Worm (Caenorhabditis elegans): Measurements from ENCODE around the gene D1054.10.

The D1054.10 gene

ce11 chrV:10773216-10773615 is 19.5 kb downstream of the D1054.10 start:
- no peak for TF ChIP-seq sem-2 (GFP tag; optimal IDR thresholded peaks at IDR 0.05)
- no peak for TF ChIP-seq blmp-1 (tag; optimal IDR thresholded peaks at IDR 0.05)
- no peak for TF ChIP-seq unc-39 (tag; optimal IDR thresholded peaks at IDR 0.05)
- no peak for TF ChIP-seq sptf-1 (tag; optimal IDR thresholded peaks at IDR 0.05)
- no peak for TF ChIP-seq nhr-2 (tag; optimal IDR thresholded peaks at IDR 0.05)
- no peak for TF ChIP-seq lin-32 (GFP tag; optimal IDR thresholded peaks at IDR 0.05)

- TF ChIP-seq lsy-2 (tag; optimal IDR thresholded peaks at IDR 0.05) (no peak), unc-62 (GFP tag; optimal IDR thresholded peaks at IDR 0.05) (no peak), lin-32 (GFP tag; optimal IDR thresholded peaks at IDR 0.05) (no peak), mls-2 (tag; optimal IDR thresholded peaks at IDR 0.05) (no peak), nhr-2 (tag; optimal IDR thresholded peaks at IDR 0.05) (no peak), nhr-28 (tag; optimal IDR thresholded peaks at IDR 0.05) (no peak), mab-5 (tag; optimal IDR thresholded peaks at IDR 0.05) (no peak)
Observed at ce11 chrV:10771390-10771789, 21.3 kb downstream of the D1054.10 start, which contains the start of gene D1054.3. Gene D1054.3 (plus strand): TSS chrV:10771451.

ce11 chrV:10770026-10770425 is 22.6 kb downstream of the D1054.10 start, which contains the start of the genes D1054.1 and pas-2:
Gene D1054.1 (minus strand): TSS chrV:10770217.
Gene pas-2 (plus strand): TSS chrV:10770368.
- peak; percentile 15 for TF ChIP-seq mep-1 (tag; optimal IDR thresholded peaks at IDR 0.05)
- TF ChIP-seq unc-62 (GFP tag; optimal IDR thresholded peaks at IDR 0.05): no peak
- no peak for TF ChIP-seq ztf-11 (tag; optimal IDR thresholded peaks at IDR 0.05)
- TF ChIP-seq ces-1 (GFP tag; optimal IDR thresholded peaks at IDR 0.05): peak; percentile 85

- TF ChIP-seq zip-8 (tag; optimal IDR thresholded peaks at IDR 0.05): peak; percentile 94
- no peak for TF ChIP-seq nhr-12 (tag; optimal IDR thresholded peaks at IDR 0.05)
- TF ChIP-seq pha-4 (tag; optimal IDR thresholded peaks at IDR 0.05): no peak
- TF ChIP-seq bed-3 (GFP tag; optimal IDR thresholded peaks at IDR 0.05): no peak
Observed at ce11 chrV:10768892-10769291, 23.8 kb downstream of the D1054.10 start.

ce11 chrV:10764066-10764465 is 28.6 kb downstream of the D1054.10 start, which contains the start of gene ocr-1:
Gene ocr-1 (plus strand): TSS chrV:10764366.
- TF ChIP-seq unc-120 (tag; optimal IDR thresholded peaks at IDR 0.05; ENCODE audit: poor library complexity, severe bottlenecking) (no peak), mls-2 (tag; optimal IDR thresholded peaks at IDR 0.05) (no peak), nhr-28 (tag; optimal IDR thresholded peaks at IDR 0.05) (no peak), elt-3 (tag; optimal IDR thresholded peaks at IDR 0.05) (no peak), nhr-12 (tag; optimal IDR thresholded peaks at IDR 0.05) (no peak), sptf-1 (tag; optimal IDR thresholded peaks at IDR 0.05) (no peak), mab-5 (tag; optimal IDR thresholded peaks at IDR 0.05) (no peak), nhr-2 (tag; optimal IDR thresholded peaks at IDR 0.05) (no peak), ceh-83 (GFP tag; optimal IDR thresholded peaks at IDR 0.05) (no peak), unc-39 (tag; optimal IDR thresholded peaks at IDR 0.05) (no peak), nhr-76 (tag; optimal IDR thresholded peaks at IDR 0.05) (no peak)

- TF ChIP-seq unc-120 (tag; optimal IDR thresholded peaks at IDR 0.05; ENCODE audit: poor library complexity, severe bottlenecking) (no peak), hlh-1 (tag; optimal IDR thresholded peaks at IDR 0.05) (no peak), mab-5 (tag; optimal IDR thresholded peaks at IDR 0.05) (no peak), sptf-1 (tag; optimal IDR thresholded peaks at IDR 0.05) (no peak), bed-3 (GFP tag; optimal IDR thresholded peaks at IDR 0.05) (no peak), lin-32 (GFP tag; optimal IDR thresholded peaks at IDR 0.05) (no peak), nhr-12 (tag; optimal IDR thresholded peaks at IDR 0.05) (no peak), ceh-83 (GFP tag; optimal IDR thresholded peaks at IDR 0.05) (no peak), nhr-28 (tag; optimal IDR thresholded peaks at IDR 0.05) (no peak), ceh-39 (tag; optimal IDR thresholded peaks at IDR 0.05) (no peak), ham-2 (GFP tag; optimal IDR thresholded peaks at IDR 0.05) (no peak), ces-1 (GFP tag; optimal IDR thresholded peaks at IDR 0.05) (no peak), nhr-2 (tag; optimal IDR thresholded peaks at IDR 0.05) (no peak), unc-62 (GFP tag; optimal IDR thresholded peaks at IDR 0.05) (no peak), elt-3 (tag; optimal IDR thresholded peaks at IDR 0.05) (no peak)
Observed at ce11 chrV:10762695-10763094, 30.0 kb downstream of the D1054.10 start, which contains the start of gene sre-6. Gene sre-6 (minus strand): TSS chrV:10762795.

ce11 chrV:10760839-10761238 is 31.8 kb downstream of the D1054.10 start:
- TF ChIP-seq ceh-43 (GFP tag; optimal IDR thresholded peaks at IDR 0.05) (no peak), pha-4 (tag; optimal IDR thresholded peaks at IDR 0.05) (no peak), tbx-8 (GFP tag; optimal IDR thresholded peaks at IDR 0.05) (no peak), unc-120 (tag; optimal IDR thresholded peaks at IDR 0.05; ENCODE audit: poor library complexity, severe bottlenecking) (no peak), ztf-11 (tag; optimal IDR thresholded peaks at IDR 0.05) (no peak), mep-1 (tag; optimal IDR thresholded peaks at IDR 0.05) (no peak), lsy-2 (tag; optimal IDR thresholded peaks at IDR 0.05) (no peak), M03D4.4 (tag; optimal IDR thresholded peaks at IDR 0.05) (no peak), nhr-12 (tag; optimal IDR thresholded peaks at IDR 0.05) (no peak), sptf-1 (tag; optimal IDR thresholded peaks at IDR 0.05) (no peak), cnd-1 (tag; optimal IDR thresholded peaks at IDR 0.05) (no peak), hlh-1 (tag; optimal IDR thresholded peaks at IDR 0.05) (no peak), lin-32 (GFP tag; optimal IDR thresholded peaks at IDR 0.05) (no peak), lin-13 (tag; optimal IDR thresholded peaks at IDR 0.05) (no peak), mab-5 (tag; optimal IDR thresholded peaks at IDR 0.05) (no peak), drap-1 (GFP tag; optimal IDR thresholded peaks at IDR 0.05) (no peak)
